Worm (Caenorhabditis elegans): ENCODE data around the gene clec-258.

The clec-258 gene

ce11 chrV:19743794-19744193 lies 44.4 kb upstream of the clec-258 start:
- TF ChIP-seq atf-7 (tag; optimal IDR thresholded peaks at IDR 0.05): no peak
- peak; percentile 69 for TF ChIP-seq zfh-2 (GFP tag; conservative IDR thresholded peaks at IDR 0.05)

- no peak for TF ChIP-seq egrh-3 (GFP tag; IDR thresholded peaks at IDR 0.05)
- no peak for TF ChIP-seq Y95B8A.8 (GFP tag; IDR thresholded peaks at IDR 0.05)
- TF ChIP-seq lsy-27 (tag; optimal IDR thresholded peaks at IDR 0.05; ENCODE audit: borderline replicate concordance, insufficient read depth): no peak
- no peak for TF ChIP-seq F10E7.11 (tag; optimal IDR thresholded peaks at IDR 0.05)
Observed at ce11 chrV:19744210-19744609, 44.0 kb upstream of the clec-258 start.

DNA sequence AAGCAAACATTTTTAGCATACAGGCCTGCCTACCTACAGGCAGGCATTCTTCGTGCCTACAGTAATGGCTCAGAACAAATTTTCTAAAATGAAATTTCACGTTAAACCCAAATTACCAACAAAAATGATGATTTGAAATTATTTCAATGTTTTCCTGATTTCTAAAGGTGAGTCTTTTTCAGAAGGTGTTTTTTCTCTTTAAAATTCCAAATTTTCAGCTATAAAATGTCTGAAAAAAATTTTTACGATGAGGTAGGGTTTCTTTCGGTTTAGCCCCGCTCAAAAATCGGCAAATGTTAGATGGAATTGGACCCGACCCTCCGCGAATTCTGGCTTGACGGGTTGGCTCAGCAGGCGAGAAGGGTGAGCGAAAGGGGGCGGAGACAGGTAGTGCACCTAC lies 42.4 kb upstream of the clec-258 start, which contains the start of gene W04E12.5:
W04E12.5 (plus strand) TSS at position 301 of the 400 bp plus-strand sequence.
- TF ChIP-seq lsl-1 (GFP tag; optimal IDR thresholded peaks at IDR 0.05): no peak
- TF ChIP-seq bed-1 (GFP tag; IDR thresholded peaks at IDR 0.05): no peak
- TF ChIP-seq sptf-2 (GFP tag; optimal IDR thresholded peaks at IDR 0.05): no peak
- TF ChIP-seq mcd-1 (GFP tag; IDR thresholded peaks at IDR 0.05): no peak
- TF ChIP-seq hmg-20 (GFP tag; IDR thresholded peaks at IDR 0.05): no peak
- TF ChIP-seq ztf-25 (GFP tag; IDR thresholded peaks at IDR 0.05): no peak
- no peak for TF ChIP-seq Y53F4B.3 (GFP tag; IDR thresholded peaks at IDR 0.05)
- no peak for TF ChIP-seq bed-2 (GFP tag; IDR thresholded peaks at IDR 0.05)
- no peak for TF ChIP-seq snpc-4 (GFP tag; optimal IDR thresholded peaks at IDR 0.05)
- TF ChIP-seq snpc-4 (tag; optimal IDR thresholded peaks at IDR 0.05): no peak
- no peak for TF ChIP-seq madf-3 (GFP tag; IDR thresholded peaks at IDR 0.05)
- no peak for TF ChIP-seq ztf-26 (tag; optimal IDR thresholded peaks at IDR 0.05)
- no peak for TF ChIP-seq ceh-27 (GFP tag; optimal IDR thresholded peaks at IDR 0.05)
- TF ChIP-seq lin-35 (GFP tag; optimal IDR thresholded peaks at IDR 0.05): no peak
- TF ChIP-seq F23B12.7 (tag; optimal IDR thresholded peaks at IDR 0.05; ENCODE audit: insufficient read depth): no peak
- TF ChIP-seq rec-8 (tag; optimal IDR thresholded peaks at IDR 0.05): no peak
- TF ChIP-seq sdz-38 (tag; optimal IDR thresholded peaks at IDR 0.05): no peak
- TF ChIP-seq F57A8.1 (GFP tag; optimal IDR thresholded peaks at IDR 0.05): no peak

DNA sequence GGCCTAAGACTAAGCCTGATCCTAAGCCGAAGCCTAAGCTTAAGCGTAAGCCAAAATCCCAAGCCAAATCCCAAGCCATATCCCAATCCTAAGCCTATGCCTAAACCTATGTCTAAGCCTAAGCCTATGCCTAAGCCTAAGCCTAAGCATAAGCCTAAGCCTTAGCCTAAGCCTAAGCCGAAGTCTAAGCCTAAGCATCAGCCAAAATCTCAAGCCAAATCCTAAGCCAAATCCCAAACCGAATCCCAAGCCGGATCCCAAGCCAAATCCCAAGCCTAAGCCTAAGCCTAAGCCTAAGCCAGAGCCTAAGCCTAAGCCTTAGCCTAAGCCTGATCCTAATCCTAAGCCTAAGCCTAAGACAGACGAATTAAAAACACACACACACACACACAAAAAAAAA lies 41.1 kb upstream of the clec-258 start:
- TF ChIP-seq B0019.2 (GFP tag; conservative IDR thresholded peaks at IDR 0.05): no peak
- no peak for TF ChIP-seq hrde-1 (tag; optimal IDR thresholded peaks at IDR 0.05; ENCODE audit: borderline replicate concordance)
- no peak for TF ChIP-seq rec-8 (tag; optimal IDR thresholded peaks at IDR 0.05)
- no peak for TF ChIP-seq F39B2.1 (GFP tag; IDR thresholded peaks at IDR 0.05)
- TF ChIP-seq hsf-1 (GFP tag; IDR thresholded peaks at IDR 0.05): no peak
- TF ChIP-seq nhr-90 (tag; optimal IDR thresholded peaks at IDR 0.05): no peak
- TF ChIP-seq F10E7.11 (tag; optimal IDR thresholded peaks at IDR 0.05): no peak
- TF ChIP-seq lin-35 (GFP tag; optimal IDR thresholded peaks at IDR 0.05): no peak
- TF ChIP-seq K12H6.12 (tag; optimal IDR thresholded peaks at IDR 0.05): no peak
- no peak for TF ChIP-seq pha-4 (tag; optimal IDR thresholded peaks at IDR 0.05)
- TF ChIP-seq lsy-27 (tag; optimal IDR thresholded peaks at IDR 0.05; ENCODE audit: borderline replicate concordance, insufficient read depth): no peak
- TF ChIP-seq mxl-1 (tag; optimal IDR thresholded peaks at IDR 0.05): no peak
- no peak for TF ChIP-seq lin-40 (tag; optimal IDR thresholded peaks at IDR 0.05)

All from whole organism, young adult.